Fruit fly (Drosophila melanogaster) whole organism, wandering third instar larva: ENCODE data around the gene CG43800.

Experiments
- GATAd ChIP-seq: sonication (Bioruptor generic); optimal IDR thresholded peaks from 2 replicates; lab custom pipeline; 2016; ENCODE audit warnings: missing biosample characterization, missing genetic modification characterization
- Rel ChIP-seq, 2 experiments: fragments of 200-800 bp; sonication (Bioruptor generic) in 1 of 2; optimal IDR thresholded peaks; 2 replicates in 1 of 2; 3 replicates in 1 of 2; lab custom pipeline; 2016 to 2019; ENCODE audit warnings: mild to moderate bottlenecking in 2 of 2, missing biosample characterization in 2 of 2, missing genetic modification characterization in 2 of 2, moderate library complexity in 1 of 2
- Vsx2 ChIP-seq: fragments of 200-300, 225-300 bp; sonication (Bioruptor generic); optimal IDR thresholded peaks from 2 replicates; lab custom pipeline; 2018; ENCODE audit warnings: missing biosample characterization, missing genetic modification characterization; ENCODE audit not compliant: partially characterized antibody
- brk ChIP-seq: fragments of 200-800 bp; sonication (Bioruptor generic); optimal IDR thresholded peaks from 2 replicates; lab custom pipeline; 2016; ENCODE audit warnings: missing biosample characterization, mild to moderate bottlenecking, missing genetic modification characterization
- ey ChIP-seq: fragments of 200-800 bp; sonication (Bioruptor generic); optimal IDR thresholded peaks from 2 replicates; lab custom pipeline; 2016; ENCODE audit warnings: missing biosample characterization, missing genetic modification characterization
- fru ChIP-seq: fragments of 200-800 bp; sonication (Bioruptor generic); optimal IDR thresholded peaks from 3 replicates; lab custom pipeline; 2016; ENCODE audit warnings: missing biosample characterization, mild to moderate bottlenecking, missing genetic modification characterization
- h ChIP-seq: fragments of 200-800 bp; sonication (Bioruptor generic); optimal IDR thresholded peaks from 3 replicates; lab custom pipeline; 2016; ENCODE audit warnings: missing biosample characterization, mild to moderate bottlenecking, missing genetic modification characterization
- lola ChIP-seq: fragments of >200 bp; optimal IDR thresholded peaks from 2 replicates; lab custom pipeline; 2017; ENCODE audit warnings: missing biosample characterization, missing genetic modification characterization
- psq ChIP-seq: fragments of 200-800 bp; sonication (Bioruptor generic); optimal IDR thresholded peaks from 3 replicates; lab custom pipeline; 2017; ENCODE audit warnings: missing biosample characterization, mild to moderate bottlenecking, missing genetic modification characterization, moderate library complexity
- usp ChIP-seq: fragments of >200 bp; optimal IDR thresholded peaks from 2 replicates; lab custom pipeline; 2017; ENCODE audit warnings: missing biosample characterization, missing genetic modification characterization

dm6 chr2L:7226587-7226986 is 6.0 kb downstream of the CG43800 start:
- TF ChIP-seq lola, result no peak
- no peak for TF ChIP-seq GATAd (GFP tag; lab: Kevin White, UChicago)
- no peak for TF ChIP-seq Vsx2 (GFP tag; lab: Kevin White, UChicago)
- no peak for TF ChIP-seq ey (GFP tag; lab: Kevin White, UChicago)
- TF ChIP-seq Rel (GFP tag; optimal IDR thresholded peaks at IDR 0.05; lab: Kevin White, UChicago), result no peak
- no peak for TF ChIP-seq Rel (tag; optimal IDR thresholded peaks at IDR 0.05; lab: Kevin White, UChicago)
- TF ChIP-seq h (GFP tag; lab: Kevin White, UChicago), result no peak
- TF ChIP-seq fru (GFP tag; lab: Kevin White, UChicago), result no peak
- TF ChIP-seq usp (GFP tag; lab: Kevin White, UChicago), result no peak
- no peak for TF ChIP-seq brk (GFP tag; lab: Kevin White, UChicago)
- no peak for TF ChIP-seq psq (GFP tag; lab: Kevin White, UChicago)
